Worm (Caenorhabditis elegans) whole organism, young adult: ENCODE results near the gene ZK686.3.
A peak's percentile ranks its signal among the peaks of the same experiment; 100 is the strongest.

ENCODE experiments used
- B0019.2 ChIP-seq: fragments of 200-800 bp; sonication (Bioruptor generic); conservative IDR thresholded peaks from 2 replicates; pipeline ENCODE4 v1.3.6; 2022; ENCODE audit warnings: missing genetic modification reagents, missing genetic modification characterization, missing compliant biosample characterization
- B0035.1 ChIP-seq: sonication (generic microtip); optimal IDR thresholded peaks from 2 replicates; lab custom pipeline; 2016; ENCODE audit warnings: missing genetic modification characterization, mild to moderate bottlenecking, missing compliant biosample characterization, missing genotype, missing genetic modification reagents
- B0261.1 ChIP-seq: sonication (generic microtip); optimal IDR thresholded peaks from 2 replicates; lab custom pipeline; 2016; ENCODE audit warnings: mild to moderate bottlenecking, missing genetic modification characterization, moderate library complexity, missing compliant biosample characterization
- B0336.3 ChIP-seq: fragments of 200-800 bp; sonication (Bioruptor generic); IDR thresholded peaks from 2 replicates; pipeline ENCODE4 v1.3.6; 2022; ENCODE audit warnings: missing genetic modification characterization, missing compliant biosample characterization
- C06A6.2 ChIP-seq: fragments of 200-800 bp; sonication (Bioruptor generic); conservative IDR thresholded peaks from 2 replicates; pipeline ENCODE4 v1.3.6; 2022; ENCODE audit warnings: missing genetic modification characterization, missing compliant biosample characterization
- C17E4.6 ChIP-seq: fragments of 200-800 bp; sonication (Bioruptor generic); IDR thresholded peaks from 2 replicates; pipeline ENCODE4 v1.3.6; 2022; ENCODE audit warnings: missing genetic modification reagents, missing genetic modification characterization, missing compliant biosample characterization
- D2030.7 ChIP-seq: fragments of 200-800 bp; sonication (Bioruptor generic); IDR thresholded peaks from 2 replicates; pipeline ENCODE4 v1.3.6; 2022; ENCODE audit warnings: missing genetic modification reagents, missing genetic modification characterization, missing compliant biosample characterization
- F55B11.4 ChIP-seq: sonication (generic microtip); optimal IDR thresholded peaks from 2 replicates; lab custom pipeline; 2016; ENCODE audit warnings: missing compliant biosample characterization, missing genetic modification characterization, borderline replicate concordance; ENCODE audit not compliant: insufficient read depth
- K12H6.12 ChIP-seq: fragments of 200-800 bp; sonication (Bioruptor generic); optimal IDR thresholded peaks from 2 replicates; lab custom pipeline; 2018; ENCODE audit warnings: mild to moderate bottlenecking, missing genetic modification characterization, missing compliant biosample characterization
- T26A5.8 ChIP-seq: sonication (generic microtip); optimal IDR thresholded peaks from 2 replicates; lab custom pipeline; 2016; ENCODE audit warnings: missing genetic modification characterization, missing compliant biosample characterization
- aptf-3 ChIP-seq: fragments of 200-800 bp; sonication (Bioruptor generic); IDR thresholded peaks from 2 replicates; pipeline ENCODE4 v1.3.6; 2022; ENCODE audit warnings: missing genetic modification characterization, missing compliant biosample characterization
- atf-7 ChIP-seq: sonication (generic microtip); optimal IDR thresholded peaks from 2 replicates; lab custom pipeline; 2017; ENCODE audit warnings: mild to moderate bottlenecking, missing genetic modification characterization, missing compliant biosample characterization
- attf-3 ChIP-seq: fragments of 200-800 bp; sonication (Bioruptor generic); conservative IDR thresholded peaks from 2 replicates; pipeline ENCODE4 v1.3.6; 2022; ENCODE audit warnings: missing genetic modification reagents, missing genetic modification characterization, missing compliant biosample characterization
- attf-5 ChIP-seq: fragments of 200-800 bp; sonication (Bioruptor generic); optimal IDR thresholded peaks from 2 replicates; lab custom pipeline; 2018; ENCODE audit warnings: mild to moderate bottlenecking, missing genetic modification characterization, missing compliant biosample characterization
- die-1 ChIP-seq: sonication (generic microtip); optimal IDR thresholded peaks from 2 replicates; lab custom pipeline; 2016; ENCODE audit warnings: missing genotype, mild to moderate bottlenecking, missing genetic modification characterization, missing compliant biosample characterization
- dox-1 ChIP-seq: fragments of 200-800 bp; sonication (Bioruptor generic); IDR thresholded peaks from 2 replicates; pipeline ENCODE4 v1.3.6; 2022; ENCODE audit warnings: missing genetic modification reagents, missing genetic modification characterization, missing compliant biosample characterization
- efl-1 ChIP-seq: fragments of 150-350 bp; optimal IDR thresholded peaks from 2 replicates; lab custom pipeline; 2014; ENCODE audit warnings: missing biosample characterization, missing genetic modification reagents, missing genetic modification characterization
- egl-44 ChIP-seq: fragments of 200-800 bp; sonication (Bioruptor generic); IDR thresholded peaks from 2 replicates; pipeline ENCODE4 v1.3.6; 2022; ENCODE audit warnings: missing genetic modification reagents, missing genetic modification characterization, missing compliant biosample characterization
- hmg-1.2 ChIP-seq: fragments of 200-800 bp; sonication (Bioruptor generic); IDR thresholded peaks from 2 replicates; pipeline ENCODE4 v1.3.6; 2022; ENCODE audit warnings: missing genetic modification reagents, missing genetic modification characterization, missing compliant biosample characterization
- hmg-20 ChIP-seq: fragments of 200-800 bp; sonication (Bioruptor generic); IDR thresholded peaks from 2 replicates; pipeline ENCODE4 v1.3.6; 2022; ENCODE audit warnings: missing genetic modification reagents, missing genetic modification characterization, missing compliant biosample characterization
- hsf-1 ChIP-seq: fragments of 200-800 bp; sonication (Bioruptor generic); IDR thresholded peaks from 2 replicates; pipeline ENCODE4 v1.3.6; 2022; ENCODE audit warnings: missing genetic modification reagents, missing genetic modification characterization, missing compliant biosample characterization
- let-607 ChIP-seq, 2 experiments: fragments of 200-800 bp in 1 of 2; sonication (Bioruptor generic) in 1 of 2; sonication (generic microtip) in 1 of 2; optimal IDR thresholded peaks; 2 replicates each; lab custom pipeline; 2016 to 2018; ENCODE audit warnings: mild to moderate bottlenecking in 2 of 2, missing compliant biosample characterization in 2 of 2, missing genetic modification characterization in 2 of 2, moderate library complexity in 2 of 2, missing genotype in 1 of 2
- lin-35 ChIP-seq, 3 experiments: fragments of 150-350 bp in 2 of 3; sonication (generic microtip) in 1 of 3; optimal IDR thresholded peaks; 2 replicates each; lab custom pipeline; 2014 to 2018; ENCODE audit warnings: missing biosample characterization in 3 of 3, missing genetic modification characterization in 3 of 3, missing genetic modification reagents in 3 of 3
- lin-40 ChIP-seq: sonication (generic microtip); optimal IDR thresholded peaks from 2 replicates; lab custom pipeline; 2016; ENCODE audit warnings: missing genetic modification characterization, mild to moderate bottlenecking, missing compliant biosample characterization, missing genotype, missing genetic modification reagents
- lin-54 ChIP-seq: fragments of 200-800 bp; sonication (Bioruptor generic); optimal IDR thresholded peaks from 2 replicates; lab custom pipeline; 2018; ENCODE audit warnings: mild to moderate bottlenecking, missing genetic modification characterization, missing compliant biosample characterization
- lsl-1 ChIP-seq: fragments of 200-800 bp; sonication (Bioruptor generic); optimal IDR thresholded peaks from 2 replicates; lab custom pipeline; 2018; ENCODE audit warnings: mild to moderate bottlenecking, missing genetic modification characterization, moderate library complexity, missing compliant biosample characterization
- madf-3 ChIP-seq: fragments of 200-800 bp; sonication (Bioruptor generic); IDR thresholded peaks from 2 replicates; pipeline ENCODE4 v1.3.6; 2022; ENCODE audit warnings: missing genetic modification reagents, missing genetic modification characterization, missing compliant biosample characterization
- madf-6 ChIP-seq: fragments of 200-800 bp; sonication (Bioruptor generic); IDR thresholded peaks from 2 replicates; pipeline ENCODE4 v1.3.6; 2022; ENCODE audit warnings: missing genetic modification reagents, missing genetic modification characterization, missing compliant biosample characterization
- mcd-1 ChIP-seq: fragments of 200-800 bp; sonication (Bioruptor generic); IDR thresholded peaks from 2 replicates; pipeline ENCODE4 v1.3.6; 2022; ENCODE audit warnings: missing genetic modification reagents, missing genetic modification characterization, missing compliant biosample characterization
- mel-28 ChIP-seq: sonication (generic microtip); optimal IDR thresholded peaks from 2 replicates; lab custom pipeline; 2016; ENCODE audit warnings: borderline replicate concordance, mild to moderate bottlenecking, missing genetic modification characterization, missing compliant biosample characterization
- nfyb-1 ChIP-seq: fragments of 200-800 bp; sonication (Bioruptor generic); IDR thresholded peaks from 2 replicates; pipeline ENCODE4 v1.3.6; 2022; ENCODE audit warnings: missing genetic modification reagents, missing genetic modification characterization, missing compliant biosample characterization
- nhr-80 ChIP-seq: sonication (generic microtip); optimal IDR thresholded peaks from 2 replicates; lab custom pipeline; 2016; ENCODE audit warnings: missing genetic modification characterization, missing compliant biosample characterization
- pha-4 ChIP-seq: fragments of 150-350 bp; sonication (generic microtip); optimal IDR thresholded peaks from 2 replicates; lab custom pipeline; 2014; ENCODE audit warnings: missing biosample characterization, missing genetic modification reagents, missing genetic modification characterization
- rpc-1 ChIP-seq, 2 experiments: fragments of 150-350 bp in 1 of 2; sonication (generic microtip) in 1 of 2; optimal IDR thresholded peaks; 2 replicates each; lab custom pipeline; 2014 to 2018; ENCODE audit warnings: missing biosample characterization in 1 of 2, missing genetic modification characterization in 1 of 2, missing genetic modification reagents in 1 of 2, missing genotype in 1 of 2
- snpc-1.1 ChIP-seq: sonication (generic microtip); optimal IDR thresholded peaks from 2 replicates; lab custom pipeline; 2017; ENCODE audit warnings: missing genetic modification characterization, mild to moderate bottlenecking, missing compliant biosample characterization, antibody characterized with exemption, moderate library complexity, missing genotype, missing genetic modification reagents; ENCODE audit not compliant: insufficient read depth
- snpc-3.4 ChIP-seq: sonication (generic microtip); optimal IDR thresholded peaks from 2 replicates; lab custom pipeline; 2017; ENCODE audit warnings: missing genetic modification characterization, mild to moderate bottlenecking, missing compliant biosample characterization, antibody characterized with exemption, moderate library complexity, missing genotype, missing genetic modification reagents
- tbp1 ChIP-seq: fragments of 200-800 bp; sonication (Bioruptor generic); optimal IDR thresholded peaks from 2 replicates; lab custom pipeline; 2018; ENCODE audit warnings: mild to moderate bottlenecking, missing genetic modification characterization, missing compliant biosample characterization
- zim-3 ChIP-seq: sonication (generic microtip); optimal IDR thresholded peaks from 2 replicates; lab custom pipeline; 2017; ENCODE audit warnings: mild to moderate bottlenecking, missing genetic modification characterization, moderate library complexity, missing compliant biosample characterization
- ztf-18 ChIP-seq: sonication (generic microtip); optimal IDR thresholded peaks from 2 replicates; lab custom pipeline; 2016; ENCODE audit warnings: missing genotype, mild to moderate bottlenecking, missing genetic modification characterization, missing compliant biosample characterization
- ztf-3 ChIP-seq: fragments of 200-800 bp; sonication (Bioruptor generic); optimal IDR thresholded peaks from 2 replicates; lab custom pipeline; 2018; ENCODE audit warnings: mild to moderate bottlenecking, missing genetic modification characterization, missing compliant biosample characterization

The ZK686.3 gene

ce11 chrIII:7770986-7771385, 2.1 kb upstream of the ZK686.3 start (continued):
- peak in 1 of 2 experiments; percentile 5 for TF ChIP-seq let-607 (tag; optimal IDR thresholded peaks at IDR 0.05; lab: Kevin White, UChicago)
- peak; percentile 5 for TF ChIP-seq rpc-1 (optimal IDR thresholded peaks at IDR 0.05; lab: Kevin White, UChicago)
- peak; percentile 64 for TF ChIP-seq rpc-1 (tag; optimal IDR thresholded peaks at IDR 0.05; lab: Kevin White, UChicago)
- TF ChIP-seq hsf-1 (GFP tag; lab: Robert Waterston, UW) = peak; percentile 60; the same call in 1 of the 2 replicates
- TF ChIP-seq nfyb-1 = peak; percentile 77
- 0 out of 2 replicates have a peak, but pooled peaks have one; percentile 27 for TF ChIP-seq B0336.3
- TF ChIP-seq D2030.7 = peak; percentile 70
- peak; percentile 47 for TF ChIP-seq hmg-1.2
- peak; percentile 57; the same call in 1 of the 2 replicates for TF ChIP-seq C17E4.6 (GFP tag; lab: Robert Waterston, UW)
- TF ChIP-seq lin-40 = peak; percentile 34
- peak; percentile 87 for TF ChIP-seq mcd-1 (GFP tag; lab: Robert Waterston, UW)
- TF ChIP-seq attf-5 = peak; percentile 32
- peak; percentile 61 for TF ChIP-seq madf-6 (GFP tag; lab: Robert Waterston, UW)
- peak; percentile 34 for TF ChIP-seq lsl-1 (GFP tag; lab: Kevin White, UChicago)
- TF ChIP-seq tbp1 = peak; percentile 66
- TF ChIP-seq hmg-20 = 0 out of 2 replicates have a peak, but pooled peaks have one; percentile 9

DNA sequence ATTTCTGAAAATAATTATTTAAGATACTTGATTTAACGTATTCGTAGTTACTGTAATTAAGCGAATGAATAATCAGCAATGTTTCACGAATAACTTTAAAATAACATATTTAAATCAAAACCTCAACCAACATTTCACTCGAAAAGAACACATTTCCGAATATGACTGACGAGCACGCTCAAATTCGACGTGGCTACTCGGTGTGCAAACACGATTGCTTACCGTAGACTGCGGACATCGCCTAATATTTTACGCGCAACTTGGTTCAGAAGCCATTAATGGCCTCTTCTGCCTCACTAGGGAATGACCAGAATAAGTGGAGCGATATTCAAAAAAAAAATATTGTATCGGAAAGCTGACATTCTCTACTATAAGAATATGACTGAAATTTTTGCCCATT, 1.1 kb upstream of the ZK686.3 start, which contains the start of gene snu-23:
snu-23 (minus strand) TSS at position 156 of the 400 bp plus-strand sequence.
- TF ChIP-seq ztf-18 (tag; lab: Kevin White, UChicago) (peak; percentile 5), B0261.1 (tag; lab: Kevin White, UChicago) (peak; percentile 42), madf-3 (GFP tag; lab: Robert Waterston, UW) (0 out of 2 replicates have a peak, but pooled peaks have one; percentile 48), dox-1 (GFP tag; lab: Robert Waterston, UW) (peak; percentile 47; the same call in 1 of the 2 replicates), mcd-1 (GFP tag; lab: Robert Waterston, UW) (no peak), let-607 (tag; optimal IDR thresholded peaks at IDR 0.05; lab: Kevin White, UChicago) (peak; percentile 44 to 78), snpc-1.1 (no peak), nfyb-1 (no peak), attf-3 (0 out of 2 replicates have a peak, but pooled peaks have one; percentile 18), rpc-1 (optimal IDR thresholded peaks at IDR 0.05; lab: Kevin White, UChicago) (no peak), rpc-1 (tag; optimal IDR thresholded peaks at IDR 0.05; lab: Kevin White, UChicago) (peak; percentile 32), hmg-1.2 (peak; percentile 44; the same call in 1 of the 2 replicates), efl-1 (GFP tag; lab: Kevin White, UChicago) (no peak), K12H6.12 (no peak), lsl-1 (GFP tag; lab: Kevin White, UChicago) (peak; percentile 38), C06A6.2 (GFP tag; lab: Robert Waterston, UW) (no peak), tbp1 (peak; percentile 47), pha-4 (tag; lab: Kevin White, UChicago) (no peak), lin-54 (GFP tag; lab: Kevin White, UChicago) (no peak)

DNA sequence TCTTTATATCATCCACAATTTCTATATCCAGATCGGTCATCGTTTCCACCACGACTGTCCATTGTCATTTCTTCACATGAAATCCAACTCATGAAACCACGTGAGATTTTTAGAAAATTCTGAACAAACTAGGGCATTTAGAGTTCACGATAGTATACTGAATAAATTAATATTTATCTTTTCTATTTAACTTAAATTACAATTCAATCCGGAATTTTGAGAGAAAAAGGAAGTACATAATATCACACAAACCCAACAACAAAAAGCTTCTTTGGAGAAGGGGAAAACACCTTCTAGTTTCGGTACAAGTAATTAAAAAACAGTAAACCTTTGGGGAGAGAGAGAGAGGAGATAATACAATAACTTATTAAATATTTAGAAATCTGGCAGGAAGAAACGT, 1.4 kb downstream of the ZK686.3 start, which contains the start of gene ZK686.5:
ZK686.5 (minus strand) TSS at position 101 of the 400 bp plus-strand sequence.
- no peak for TF ChIP-seq T26A5.8
- TF ChIP-seq egl-44 (GFP tag; lab: Robert Waterston, UW) = no peak
- no peak for TF ChIP-seq snpc-3.4 (tag; lab: Kevin White, UChicago)
- no peak for TF ChIP-seq zim-3 (tag; lab: Kevin White, UChicago)
- TF ChIP-seq F55B11.4 = no peak
- no peak for TF ChIP-seq mel-28 (tag; lab: Kevin White, UChicago)
- TF ChIP-seq atf-7 (tag; lab: Kevin White, UChicago) = no peak
- no peak for TF ChIP-seq lsl-1 (GFP tag; lab: Kevin White, UChicago)
- no peak for TF ChIP-seq lin-35 (GFP tag; optimal IDR thresholded peaks at IDR 0.05; lab: Kevin White, UChicago)
- TF ChIP-seq efl-1 (GFP tag; lab: Kevin White, UChicago) = no peak
- TF ChIP-seq aptf-3 (GFP tag; lab: Robert Waterston, UW) = no peak
- TF ChIP-seq dox-1 (GFP tag; lab: Robert Waterston, UW) = no peak
- TF ChIP-seq B0019.2 (GFP tag; lab: Robert Waterston, UW) = no peak
- no peak for TF ChIP-seq B0035.1 (tag; lab: Kevin White, UChicago)
- no peak for TF ChIP-seq C06A6.2 (GFP tag; lab: Robert Waterston, UW)
- no peak for TF ChIP-seq nhr-80 (tag; lab: Kevin White, UChicago)
- TF ChIP-seq ztf-3 (GFP tag; lab: Kevin White, UChicago) = no peak
- TF ChIP-seq die-1 = no peak
